Worm (Caenorhabditis elegans) whole organism, L3 larva: ENCODE data around the gene dpf-4.

ENCODE experiments used
- ZK546.5 ChIP-seq: sonication (generic microtip); optimal IDR thresholded peaks from 2 replicates; lab custom pipeline; 2017; ENCODE audit warnings: missing biosample characterization, missing genetic modification characterization
- aly-2 ChIP-seq: fragments of 150-350 bp; optimal IDR thresholded peaks from 2 replicates; lab custom pipeline; 2014; ENCODE audit warnings: missing biosample characterization, missing genetic modification characterization
- ama-1 ChIP-seq: fragments of 150-350 bp; optimal IDR thresholded peaks from 2 replicates; lab custom pipeline; 2018
- ceh-16 ChIP-seq: sonication (generic microtip); optimal IDR thresholded peaks from 2 replicates; lab custom pipeline; 2017; ENCODE audit warnings: missing biosample characterization, missing genetic modification characterization
- ceh-28 ChIP-seq: fragments of 150-350 bp; optimal IDR thresholded peaks from 2 replicates; lab custom pipeline; 2014; ENCODE audit warnings: missing biosample characterization, missing genetic modification reagents, missing genetic modification characterization
- ceh-82 ChIP-seq: fragments of 150-350 bp; optimal IDR thresholded peaks from 2 replicates; lab custom pipeline; 2014; ENCODE audit warnings: missing biosample characterization, missing genetic modification characterization
- ceh-9 ChIP-seq: sonication (generic microtip); optimal IDR thresholded peaks from 2 replicates; lab custom pipeline; 2018; ENCODE audit warnings: missing biosample characterization, missing genetic modification characterization
- daf-12 ChIP-seq: fragments of 150-350 bp; optimal IDR thresholded peaks from 2 replicates; lab custom pipeline; 2014; ENCODE audit warnings: missing biosample characterization, missing genetic modification reagents, missing genetic modification characterization
- egl-27 ChIP-seq: sonication (generic microtip); optimal IDR thresholded peaks from 4 replicates; lab custom pipeline; 2017; ENCODE audit warnings: missing biosample characterization, missing genetic modification reagents, missing genetic modification characterization
- egl-5 ChIP-seq: fragments of 150-350 bp; optimal IDR thresholded peaks from 2 replicates; lab custom pipeline; 2017; ENCODE audit warnings: missing biosample characterization, missing genetic modification reagents, missing genetic modification characterization, inconsistent platforms
- elt-1 ChIP-seq: fragments of 150-350 bp; optimal IDR thresholded peaks from 2 replicates; lab custom pipeline; 2014; ENCODE audit warnings: missing biosample characterization, missing genetic modification characterization
- elt-2 ChIP-seq: sonication (generic microtip); optimal IDR thresholded peaks from 2 replicates; lab custom pipeline; 2016; ENCODE audit warnings: missing genetic modification reagents, mild to moderate bottlenecking, missing genetic modification characterization, missing compliant biosample characterization
- elt-3 ChIP-seq, 3 experiments: fragments of 150-350 bp in 1 of 3; sonication (generic microtip) in 2 of 3; optimal IDR thresholded peaks; 2 replicates in 2 of 3; 4 replicates in 1 of 3; lab custom pipeline; 2014 to 2017; ENCODE audit warnings: missing biosample characterization in 3 of 3, missing genetic modification characterization in 3 of 3
- eor-1 ChIP-seq, 2 experiments: fragments of 150-350 bp; optimal IDR thresholded peaks; 2 replicates each; lab custom pipeline; 2014 to 2018; ENCODE audit warnings: missing biosample characterization in 2 of 2, missing genetic modification characterization in 2 of 2
- fkh-10 ChIP-seq: sonication (generic microtip); optimal IDR thresholded peaks from 2 replicates; lab custom pipeline; 2017; ENCODE audit warnings: missing biosample characterization, missing genetic modification reagents, missing genetic modification characterization
- fkh-2 ChIP-seq: fragments of 150-350 bp; optimal IDR thresholded peaks from 2 replicates; lab custom pipeline; 2014; ENCODE audit warnings: missing biosample characterization, missing genetic modification reagents, missing genetic modification characterization
- fos-1 ChIP-seq: fragments of 150-350 bp; optimal IDR thresholded peaks from 2 replicates; lab custom pipeline; 2014; ENCODE audit warnings: missing biosample characterization, missing genetic modification characterization
- jun-1 ChIP-seq: fragments of 150-350 bp; optimal IDR thresholded peaks from 2 replicates; lab custom pipeline; 2014; ENCODE audit warnings: missing biosample characterization, missing genetic modification reagents, missing genetic modification characterization
- lin-15B ChIP-seq: fragments of 150-350 bp; optimal IDR thresholded peaks from 2 replicates; lab custom pipeline; 2014; ENCODE audit warnings: missing biosample characterization, missing genetic modification characterization
- lin-39 ChIP-seq: fragments of 150-350 bp; optimal IDR thresholded peaks from 2 replicates; lab custom pipeline; 2018; ENCODE audit warnings: missing biosample characterization, missing genetic modification reagents, missing genetic modification characterization
- lsy-12 ChIP-seq: sonication (generic microtip); optimal IDR thresholded peaks from 2 replicates; lab custom pipeline; 2016; ENCODE audit warnings: mild to moderate bottlenecking, missing genetic modification characterization, missing compliant biosample characterization
- mdl-1 ChIP-seq: fragments of 150-350 bp; optimal IDR thresholded peaks from 2 replicates; lab custom pipeline; 2014; ENCODE audit warnings: missing biosample characterization, missing genetic modification characterization
- mml-1 ChIP-seq: fragments of 150-350 bp; sonication (generic microtip); optimal IDR thresholded peaks from 3 replicates; lab custom pipeline; 2014; ENCODE audit warnings: missing biosample characterization, missing genetic modification characterization
- nfya-1 ChIP-seq: sonication (generic microtip); optimal IDR thresholded peaks from 2 replicates; lab custom pipeline; 2017; ENCODE audit warnings: missing genetic modification characterization, mild to moderate bottlenecking, missing compliant biosample characterization, antibody characterized with exemption, moderate library complexity; ENCODE audit not compliant: insufficient read depth
- nhr-11 ChIP-seq: fragments of 150-350 bp; optimal IDR thresholded peaks from 2 replicates; lab custom pipeline; 2014; ENCODE audit warnings: missing biosample characterization, missing genetic modification characterization
- nhr-23 ChIP-seq: fragments of 150-350 bp; optimal IDR thresholded peaks from 2 replicates; lab custom pipeline; 2014; ENCODE audit warnings: missing biosample characterization, missing genetic modification reagents, missing genetic modification characterization
- nhr-237 ChIP-seq: fragments of 150-350 bp; optimal IDR thresholded peaks from 2 replicates; lab custom pipeline; 2014; ENCODE audit warnings: missing biosample characterization, missing genetic modification characterization
- nhr-25 ChIP-seq: sonication (generic microtip); optimal IDR thresholded peaks from 2 replicates; lab custom pipeline; 2017; ENCODE audit warnings: missing biosample characterization, missing genetic modification characterization
- nhr-28 ChIP-seq: fragments of 150-350 bp; optimal IDR thresholded peaks from 2 replicates; lab custom pipeline; 2014; ENCODE audit warnings: missing biosample characterization, missing genetic modification characterization
- nhr-43 ChIP-seq: sonication (generic microtip); optimal IDR thresholded peaks from 2 replicates; lab custom pipeline; 2016; ENCODE audit warnings: mild to moderate bottlenecking, missing genetic modification characterization, missing compliant biosample characterization; ENCODE audit not compliant: poor library complexity, severe bottlenecking
- nhr-67 ChIP-seq: fragments of 150-350 bp; optimal IDR thresholded peaks from 2 replicates; lab custom pipeline; 2014; ENCODE audit warnings: missing biosample characterization, missing genetic modification characterization
- nhr-76 ChIP-seq: fragments of 150-350 bp; sonication (generic microtip); optimal IDR thresholded peaks from 5 replicates; lab custom pipeline; 2014; ENCODE audit warnings: missing biosample characterization, missing genetic modification characterization
- nhr-77 ChIP-seq: fragments of 150-350 bp; optimal IDR thresholded peaks from 2 replicates; lab custom pipeline; 2014; ENCODE audit warnings: missing biosample characterization, missing genetic modification characterization
- pha-4 ChIP-seq: fragments of 150-350 bp; optimal IDR thresholded peaks from 2 replicates; lab custom pipeline; 2014; ENCODE audit warnings: missing biosample characterization, missing genetic modification reagents, missing genetic modification characterization
- pqm-1 ChIP-seq: fragments of 150-350 bp; optimal IDR thresholded peaks from 2 replicates; lab custom pipeline; 2017; ENCODE audit warnings: missing biosample characterization, missing genetic modification characterization, inconsistent platforms
- sea-2 ChIP-seq: fragments of 150-350 bp; sonication (generic microtip); optimal IDR thresholded peaks from 4 replicates; lab custom pipeline; 2014; ENCODE audit warnings: missing biosample characterization, missing genetic modification reagents, missing genetic modification characterization
- snpc-4 ChIP-seq: fragments of 150-350 bp; optimal IDR thresholded peaks from 2 replicates; lab custom pipeline; 2014; ENCODE audit warnings: missing biosample characterization, missing genetic modification characterization
- tbx-2 ChIP-seq: sonication (generic microtip); optimal IDR thresholded peaks from 2 replicates; lab custom pipeline; 2016; ENCODE audit warnings: mild to moderate bottlenecking, missing genetic modification characterization, missing compliant biosample characterization
- unc-39 ChIP-seq: sonication (generic microtip); optimal IDR thresholded peaks from 4 replicates; lab custom pipeline; 2017; ENCODE audit warnings: missing biosample characterization, missing genetic modification characterization
- unc-62 ChIP-seq: fragments of 150-350 bp; sonication (generic microtip); optimal IDR thresholded peaks from 4 replicates; lab custom pipeline; 2014; ENCODE audit warnings: missing biosample characterization, missing genetic modification reagents, missing genetic modification characterization
- zag-1 ChIP-seq: fragments of 150-350 bp; optimal IDR thresholded peaks from 2 replicates; lab custom pipeline; 2014; ENCODE audit warnings: missing biosample characterization, missing genetic modification characterization
- ztf-11 ChIP-seq: fragments of 150-350 bp; optimal IDR thresholded peaks from 2 replicates; lab custom pipeline; 2014; ENCODE audit warnings: missing biosample characterization, missing genetic modification characterization
- ztf-4 ChIP-seq: fragments of 150-350 bp; optimal IDR thresholded peaks from 2 replicates; lab custom pipeline; 2014; ENCODE audit warnings: missing biosample characterization, missing genetic modification characterization

Gene dpf-4

DNA sequence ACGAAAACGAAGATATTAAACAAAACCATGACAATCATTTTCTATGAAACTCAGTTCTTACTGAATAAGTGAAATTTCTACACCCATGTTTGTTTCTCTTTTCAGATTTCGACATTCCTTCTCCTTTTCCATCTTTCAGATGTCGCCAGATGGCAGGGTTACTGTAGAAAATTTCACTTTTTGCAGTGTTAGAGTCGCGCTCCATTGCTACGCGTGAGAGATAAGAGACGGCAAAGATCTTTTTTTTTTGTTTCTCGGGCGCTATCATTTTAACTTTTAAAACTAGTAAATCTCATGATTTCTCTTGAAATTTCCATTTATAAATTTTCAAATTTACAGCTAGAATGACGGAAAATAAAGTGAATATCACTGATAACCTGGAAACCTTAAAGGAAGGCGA is 19.1 kb downstream of the dpf-4 start, which contains the start of the genes mig-21 and F01F1.2:
mig-21 (minus strand) TSS at position 166 of the 400 bp plus-strand sequence.
F01F1.2 (plus strand) TSS at position 340 of the 400 bp plus-strand sequence.
- TF ChIP-seq nhr-25 (tag; lab: Kevin White, UChicago) (no peak), nfya-1 (tag; lab: Kevin White, UChicago) (peak; percentile 34), pha-4 (tag; lab: Kevin White, UChicago) (peak; percentile 12), nhr-23 (no peak), lin-15B (peak; percentile 27)

- TF ChIP-seq snpc-4 (tag; lab: Kevin White, UChicago) (peak; percentile 19), fkh-10 (GFP tag; lab: Kevin White, UChicago) (no peak), elt-1 (tag; lab: Kevin White, UChicago) (no peak), nfya-1 (tag; lab: Kevin White, UChicago) (peak; percentile 51), ceh-16 (tag; lab: Kevin White, UChicago) (no peak), nhr-43 (tag; lab: Kevin White, UChicago) (no peak), nhr-76 (tag; lab: Kevin White, UChicago) (no peak), lin-15B (peak; percentile 23), sea-2 (GFP tag; lab: Kevin White, UChicago) (no peak), mdl-1 (no peak), daf-12 (no peak), ama-1 (lab: Kevin White, UChicago) (peak; percentile 63), fkh-2 (tag; lab: Kevin White, UChicago) (no peak), nhr-25 (tag; lab: Kevin White, UChicago) (no peak), unc-39 (tag; lab: Kevin White, UChicago) (no peak), elt-2 (tag; lab: Kevin White, UChicago) (peak; percentile 20), mml-1 (no peak), nhr-77 (tag; lab: Kevin White, UChicago) (no peak), eor-1 (tag; optimal IDR thresholded peaks at IDR 0.05; lab: Kevin White, UChicago) (no peak), ceh-82 (tag; lab: Kevin White, UChicago) (no peak), ceh-28 (tag; lab: Kevin White, UChicago) (peak; percentile 52), jun-1 (tag; lab: Kevin White, UChicago) (no peak), ceh-9 (no peak), zag-1 (tag; lab: Kevin White, UChicago) (no peak), egl-27 (tag; lab: Kevin White, UChicago) (no peak), ztf-4 (tag; lab: Kevin White, UChicago) (no peak), pqm-1 (tag; lab: Kevin White, UChicago) (no peak), nhr-23 (peak; percentile 24), pha-4 (tag; lab: Kevin White, UChicago) (no peak), elt-3 (tag; optimal IDR thresholded peaks at IDR 0.05; lab: Kevin White, UChicago) (no peak), nhr-67 (tag; lab: Kevin White, UChicago) (no peak), nhr-28 (tag; lab: Kevin White, UChicago) (no peak), ztf-11 (tag; lab: Kevin White, UChicago) (no peak), tbx-2 (no peak), nhr-237 (no peak)
Measured at ce11 chrIII:5879291-5879968, 20.3 kb downstream of the dpf-4 start, which contains the start of gene hpo-10. hpo-10 (plus strand) TSS chrIII:5879489.

- TF ChIP-seq unc-39 (tag; lab: Kevin White, UChicago), result no peak
- TF ChIP-seq egl-5, result no peak
- peak; percentile 17 for TF ChIP-seq ama-1 (lab: Kevin White, UChicago)
- no peak for TF ChIP-seq nhr-76 (tag; lab: Kevin White, UChicago)
- no peak for TF ChIP-seq aly-2 (tag; lab: Kevin White, UChicago)
Measured at ce11 chrIII:5882284-5882683, 23.2 kb downstream of the dpf-4 start.

ce11 chrIII:5882823-5883222 is 23.7 kb downstream of the dpf-4 start, which contains the start of gene F01F1.14:
F01F1.14 (minus strand) TSS chrIII:5882923.
- no peak for TF ChIP-seq lin-39 (tag; lab: Kevin White, UChicago)
- no peak for TF ChIP-seq lsy-12 (tag; lab: Kevin White, UChicago)
- no peak for TF ChIP-seq ZK546.5 (tag; lab: Kevin White, UChicago)
- no peak for TF ChIP-seq nhr-11 (tag; lab: Kevin White, UChicago)
- no peak for TF ChIP-seq nhr-67 (tag; lab: Kevin White, UChicago)
- no peak for TF ChIP-seq fkh-2 (tag; lab: Kevin White, UChicago)
- TF ChIP-seq pha-4 (tag; lab: Kevin White, UChicago), result no peak
- TF ChIP-seq fos-1, result no peak
- TF ChIP-seq jun-1 (tag; lab: Kevin White, UChicago), result no peak
- TF ChIP-seq egl-27 (tag; lab: Kevin White, UChicago), result no peak
- no peak for TF ChIP-seq zag-1 (tag; lab: Kevin White, UChicago)
- no peak for TF ChIP-seq unc-62 (GFP tag; lab: Kevin White, UChicago)
- TF ChIP-seq nhr-77 (tag; lab: Kevin White, UChicago), result no peak
